Fruit fly (Drosophila melanogaster) whole organism, embryonic: Measurements from ENCODE around the gene Tasp1.

Experiments
- CG3281 ChIP-seq: fragments of 200-800 bp; sonication (Bioruptor generic); optimal IDR thresholded peaks from 3 replicates; lab custom pipeline; 2017; ENCODE audit warnings: missing biosample characterization, mild to moderate bottlenecking, missing genetic modification characterization
- CG33557 ChIP-seq: fragments of 200-800 bp; sonication (Bioruptor generic); optimal IDR thresholded peaks from 2 replicates; lab custom pipeline; 2019; ENCODE audit warnings: missing biosample characterization, mild to moderate bottlenecking, missing genetic modification characterization, moderate library complexity
- CG4360 ChIP-seq: fragments of 200-800 bp; sonication (Bioruptor generic); IDR thresholded peaks from 2 replicates; pipeline ENCODE4 v1.3.6; 2022; ENCODE audit warnings: missing biosample characterization, missing genetic modification characterization
- CG8478 ChIP-seq: fragments of >200 bp; optimal IDR thresholded peaks from 2 replicates; lab custom pipeline; 2018
- ERR ChIP-seq: fragments of 200-800 bp; sonication (Bioruptor generic); optimal IDR thresholded peaks from 2 replicates; lab custom pipeline; 2016; ENCODE audit warnings: missing biosample characterization, missing genetic modification characterization
- Sry-β ChIP-seq: fragments of 200-800 bp; sonication (Bioruptor generic); optimal IDR thresholded peaks from 2 replicates; lab custom pipeline; 2018; ENCODE audit warnings: missing biosample characterization, mild to moderate bottlenecking, missing genetic modification characterization, moderate library complexity
- salm ChIP-seq: fragments of 200-800 bp; sonication (Bioruptor generic); optimal IDR thresholded peaks from 2 replicates; lab custom pipeline; 2018; ENCODE audit warnings: missing biosample characterization, mild to moderate bottlenecking, missing genetic modification characterization

DNA sequence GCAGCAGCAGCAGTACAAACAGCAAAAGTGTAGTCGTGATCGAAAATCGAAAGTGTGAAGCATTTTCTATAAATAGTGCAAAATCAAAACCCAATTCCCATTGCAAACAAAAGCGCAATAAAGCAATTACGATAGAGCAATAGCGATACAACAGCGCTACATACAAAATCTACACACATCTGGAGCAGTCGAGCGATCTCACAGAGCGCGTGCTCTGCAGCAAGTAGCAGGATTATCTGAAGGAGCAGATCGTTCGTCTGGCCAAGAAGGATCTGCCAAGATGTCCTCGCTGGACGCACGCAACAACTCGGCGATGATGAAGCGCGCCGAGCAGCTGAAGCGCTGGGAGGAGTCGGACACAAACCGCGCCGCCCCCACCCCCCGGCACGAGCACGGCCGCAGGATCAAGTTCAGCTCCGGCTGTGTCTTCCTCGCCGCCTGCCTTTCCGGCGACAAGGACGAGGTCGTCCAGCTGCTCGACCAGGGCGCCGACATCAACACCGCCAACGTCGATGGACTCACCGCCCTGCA, 34.2 kb downstream of the Tasp1 start:
- TF ChIP-seq salm (tag; lab: Kevin White, UChicago) (no peak), CG3281 (GFP tag; lab: Kevin White, UChicago) (no peak), CG33557 (no peak), ERR (GFP tag; lab: Kevin White, UChicago) (no peak), CG8478 (lab: Kevin White, UChicago) (no peak), CG4360 (GFP tag; lab: Robert Waterston, UW) (peak; percentile 12; the same call in 1 of the 2 replicates), Sry-β (no peak)
